Worm (Caenorhabditis elegans) whole organism, L4/young adult: ENCODE measurements around the gene K06B9.6.

ENCODE experiments used
- W03F9.2 ChIP-seq: fragments of 150-350 bp; optimal IDR thresholded peaks from 2 replicates; lab custom pipeline; 2014; ENCODE audit warnings: missing biosample characterization, missing genetic modification characterization
- dao-5 ChIP-seq: sonication (generic microtip); optimal IDR thresholded peaks from 2 replicates; lab custom pipeline; 2016; ENCODE audit warnings: missing genotype, missing genetic modification characterization, moderate library complexity, missing compliant biosample characterization
- him-1 ChIP-seq: sonication (generic microtip); optimal IDR thresholded peaks from 2 replicates; lab custom pipeline; 2016; ENCODE audit warnings: missing genotype, missing genetic modification reagents, missing genetic modification characterization, missing compliant biosample characterization

DNA sequence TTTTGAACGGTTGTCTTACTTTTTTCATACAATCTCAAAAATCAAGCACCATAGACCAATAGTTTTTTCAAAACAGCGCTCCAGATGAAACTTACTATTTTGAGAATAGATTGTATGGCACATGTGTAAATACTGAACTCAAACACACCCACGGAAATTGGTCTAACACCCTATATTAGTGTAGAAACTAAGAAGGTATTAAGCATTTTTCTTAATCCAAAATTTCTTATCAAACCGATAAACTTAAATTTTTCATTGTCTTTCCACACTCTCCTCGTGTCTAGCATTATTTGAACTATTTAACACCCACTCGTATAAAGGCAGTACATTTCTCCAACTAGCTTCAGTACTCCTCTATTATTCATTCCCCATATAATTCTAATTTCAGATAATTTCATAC, 46.5 kb downstream of the K06B9.6 start:
- TF ChIP-seq dao-5, result no peak
- TF ChIP-seq him-1 (tag; lab: Kevin White, UChicago), result no peak
- TF ChIP-seq W03F9.2, result no peak
